Fruit fly (Drosophila melanogaster): ENCODE data around the gene SdhBL.

Gene SdhBL

dm6 chrX:18917585-18917984, 23.3 kb downstream of the SdhBL start:
- TF ChIP-seq tai (GFP tag; optimal IDR thresholded peaks at IDR 0.05) (no peak), N (GFP tag; optimal IDR thresholded peaks at IDR 0.05) (no peak), Sp1 (GFP tag; optimal IDR thresholded peaks at IDR 0.05) (peak; percentile 23), dmrt93B (GFP tag; optimal IDR thresholded peaks at IDR 0.05) (peak; percentile 11), br (GFP tag; optimal IDR thresholded peaks at IDR 0.05) (peak; percentile 8), Dif (GFP tag; optimal IDR thresholded peaks at IDR 0.05; ENCODE audit: partially characterized antibody) (no peak), HLH106 (tag; optimal IDR thresholded peaks at IDR 0.05) (peak; percentile 37), rgr (GFP tag; optimal IDR thresholded peaks at IDR 0.05) (peak; percentile 9), dl (GFP tag; optimal IDR thresholded peaks at IDR 0.05; ENCODE audit: insufficient read depth in 1 of 2, partially characterized antibody in 2 of 2) (no peak), h (GFP tag; optimal IDR thresholded peaks at IDR 0.05) (peak; percentile 21), sage (GFP tag; optimal IDR thresholded peaks at IDR 0.05) (no peak), Mio (GFP tag; optimal IDR thresholded peaks at IDR 0.05) (no peak), fru (GFP tag; optimal IDR thresholded peaks at IDR 0.05) (peak; percentile 37), foxo (GFP tag; optimal IDR thresholded peaks at IDR 0.05) (peak in 1 of 2 experiments; percentile 37), woc (GFP tag; optimal IDR thresholded peaks at IDR 0.05) (peak; percentile 51), psq (GFP tag; optimal IDR thresholded peaks at IDR 0.05) (peak; percentile 4), ey (GFP tag; optimal IDR thresholded peaks at IDR 0.05) (peak; percentile 24)

dm6 chrX:18919422-18920029, 25.3 kb downstream of the SdhBL start:
- TF ChIP-seq foxo (GFP tag; optimal IDR thresholded peaks at IDR 0.05) (peak in 1 of 2 experiments; percentile 1), Mio (GFP tag; optimal IDR thresholded peaks at IDR 0.05) (no peak), Abd-B (GFP tag; optimal IDR thresholded peaks at IDR 0.05) (no peak), N (GFP tag; optimal IDR thresholded peaks at IDR 0.05) (no peak), Dif (GFP tag; optimal IDR thresholded peaks at IDR 0.05; ENCODE audit: partially characterized antibody) (no peak), fru (GFP tag; optimal IDR thresholded peaks at IDR 0.05) (peak; percentile 4)

- TF ChIP-seq woc (GFP tag; optimal IDR thresholded peaks at IDR 0.05), result no peak
- TF ChIP-seq h (GFP tag; optimal IDR thresholded peaks at IDR 0.05), result peak; percentile 6
- peak; percentile 6 for TF ChIP-seq ey (GFP tag; optimal IDR thresholded peaks at IDR 0.05)
Observed at dm6 chrX:18920642-18921355, 26.6 kb downstream of the SdhBL start.

dm6 chrX:18923531-18923930, 29.3 kb downstream of the SdhBL start:
- TF ChIP-seq rgr (GFP tag; optimal IDR thresholded peaks at IDR 0.05) (peak; percentile 27), Myc (optimal IDR thresholded peaks at IDR 0.05) (no peak), foxo (GFP tag; optimal IDR thresholded peaks at IDR 0.05) (peak in 1 of 2 experiments; percentile 24), sage (GFP tag; optimal IDR thresholded peaks at IDR 0.05) (no peak), h (GFP tag; optimal IDR thresholded peaks at IDR 0.05) (peak; percentile 42), CG32264 (GFP tag; optimal IDR thresholded peaks at IDR 0.05) (no peak), HLH106 (tag; optimal IDR thresholded peaks at IDR 0.05) (peak; percentile 2), OdsH (GFP tag; optimal IDR thresholded peaks at IDR 0.05) (peak; percentile 31), br (GFP tag; optimal IDR thresholded peaks at IDR 0.05) (peak; percentile 23), Hnf4 (GFP tag; optimal IDR thresholded peaks at IDR 0.05) (peak; percentile 20), fru (GFP tag; optimal IDR thresholded peaks at IDR 0.05) (peak; percentile 4), psq (GFP tag; optimal IDR thresholded peaks at IDR 0.05) (no peak), CG9705 (GFP tag; optimal IDR thresholded peaks at IDR 0.05) (no peak), tai (GFP tag; optimal IDR thresholded peaks at IDR 0.05) (no peak), Jra (GFP tag; optimal IDR thresholded peaks at IDR 0.05) (no peak), ey (GFP tag; optimal IDR thresholded peaks at IDR 0.05) (peak; percentile 39)

- peak; percentile 61 for TF ChIP-seq OdsH (GFP tag; optimal IDR thresholded peaks at IDR 0.05)
- TF ChIP-seq Dif (GFP tag; optimal IDR thresholded peaks at IDR 0.05; ENCODE audit: partially characterized antibody), result no peak
- TF ChIP-seq Dfd (GFP tag; optimal IDR thresholded peaks at IDR 0.05), result no peak
- TF ChIP-seq rgr (GFP tag; optimal IDR thresholded peaks at IDR 0.05), result peak; percentile 45
- TF ChIP-seq fru (GFP tag; optimal IDR thresholded peaks at IDR 0.05), result peak; percentile 72
- TF ChIP-seq tai (GFP tag; optimal IDR thresholded peaks at IDR 0.05), result no peak
- TF ChIP-seq Myc (optimal IDR thresholded peaks at IDR 0.05), result no peak
- TF ChIP-seq Jra (GFP tag; optimal IDR thresholded peaks at IDR 0.05), result no peak
- no peak for TF ChIP-seq sv (GFP tag; optimal IDR thresholded peaks at IDR 0.05)
- no peak for TF ChIP-seq pan (optimal IDR thresholded peaks at IDR 0.05)
- TF ChIP-seq foxo (GFP tag; optimal IDR thresholded peaks at IDR 0.05), result peak in 1 of 2 experiments; percentile 64
- TF ChIP-seq CG9705 (GFP tag; optimal IDR thresholded peaks at IDR 0.05), result no peak
- TF ChIP-seq dl (GFP tag; optimal IDR thresholded peaks at IDR 0.05; ENCODE audit: insufficient read depth in 1 of 2, partially characterized antibody in 2 of 2), result no peak
- no peak for TF ChIP-seq brk (GFP tag; optimal IDR thresholded peaks at IDR 0.05)
- peak; percentile 74 for TF ChIP-seq psq (GFP tag; optimal IDR thresholded peaks at IDR 0.05)
- TF ChIP-seq sage (GFP tag; optimal IDR thresholded peaks at IDR 0.05), result no peak
- peak; percentile 69 for TF ChIP-seq woc (GFP tag; optimal IDR thresholded peaks at IDR 0.05)
- no peak for TF ChIP-seq Hr83 (GFP tag; optimal IDR thresholded peaks at IDR 0.05; ENCODE audit: poor library complexity, severe bottlenecking)
- peak; percentile 16 for TF ChIP-seq Hnf4 (GFP tag; optimal IDR thresholded peaks at IDR 0.05)
- peak; percentile 64 for TF ChIP-seq h (GFP tag; optimal IDR thresholded peaks at IDR 0.05)
- no peak for TF ChIP-seq N (GFP tag; optimal IDR thresholded peaks at IDR 0.05)
- TF ChIP-seq Mio (GFP tag; optimal IDR thresholded peaks at IDR 0.05), result no peak
- peak; percentile 67 for TF ChIP-seq Sp1 (GFP tag; optimal IDR thresholded peaks at IDR 0.05)
- peak; percentile 55 for TF ChIP-seq HLH106 (tag; optimal IDR thresholded peaks at IDR 0.05)
- TF ChIP-seq GATAd (GFP tag; optimal IDR thresholded peaks at IDR 0.05), result no peak
- TF ChIP-seq Hr78 (GFP tag; optimal IDR thresholded peaks at IDR 0.05), result no peak
- TF ChIP-seq jim (GFP tag; optimal IDR thresholded peaks at IDR 0.05), result no peak
- no peak for TF ChIP-seq CrebA (GFP tag; optimal IDR thresholded peaks at IDR 0.05; ENCODE audit: borderline replicate concordance)
- peak; percentile 39 for TF ChIP-seq ey (GFP tag; optimal IDR thresholded peaks at IDR 0.05)
- no peak for TF ChIP-seq Abd-B (GFP tag; optimal IDR thresholded peaks at IDR 0.05)
- no peak for TF ChIP-seq Vsx2 (GFP tag; optimal IDR thresholded peaks at IDR 0.05; ENCODE audit: partially characterized antibody)
Observed at dm6 chrX:18924713-18925112, 30.5 kb downstream of the SdhBL start.
